Worm (Caenorhabditis elegans): Measurements from ENCODE around the gene F41G3.18.

- TF ChIP-seq unc-130 (GFP tag; optimal IDR thresholded peaks at IDR 0.05): no peak
- TF ChIP-seq B0336.3 (GFP tag; IDR thresholded peaks at IDR 0.05): no peak
Observed at ce11 chrII:6772482-6772881, 4.4 kb downstream of the F41G3.18 start.

Data from whole organism, young adult.